Fruit fly (Drosophila melanogaster): ENCODE measurements around the gene CG32263.
A peak's percentile ranks its signal among the peaks of the same experiment; 100 is the strongest.

Gene CG32263

dm6 chr3L:3785002-3785661 lies 25.8 kb downstream of the CG32263 start:
- TF ChIP-seq Hr78 (GFP tag; optimal IDR thresholded peaks at IDR 0.05) (no peak), GATAd (GFP tag; optimal IDR thresholded peaks at IDR 0.05) (peak; percentile 81), br (GFP tag; optimal IDR thresholded peaks at IDR 0.05) (peak; percentile 98), HLH106 (tag; optimal IDR thresholded peaks at IDR 0.05) (peak; percentile 91), CrebA (GFP tag; optimal IDR thresholded peaks at IDR 0.05; ENCODE audit: borderline replicate concordance) (peak; percentile 92), Jra (GFP tag; optimal IDR thresholded peaks at IDR 0.05) (peak; percentile 90), h (GFP tag; optimal IDR thresholded peaks at IDR 0.05) (peak; percentile 99), psq (GFP tag; optimal IDR thresholded peaks at IDR 0.05) (peak; percentile 98), foxo (GFP tag; optimal IDR thresholded peaks at IDR 0.05) (peak; percentile 90 to 99), sage (GFP tag; optimal IDR thresholded peaks at IDR 0.05) (peak; percentile 94), Mio (GFP tag; optimal IDR thresholded peaks at IDR 0.05) (peak; percentile 92), CG9705 (GFP tag; optimal IDR thresholded peaks at IDR 0.05) (peak; percentile 46), Abd-B (GFP tag; optimal IDR thresholded peaks at IDR 0.05) (no peak), Hnf4 (GFP tag; optimal IDR thresholded peaks at IDR 0.05) (peak; percentile 98), Hr83 (GFP tag; optimal IDR thresholded peaks at IDR 0.05; ENCODE audit: poor library complexity, severe bottlenecking) (peak; percentile 74), Sp1 (GFP tag; optimal IDR thresholded peaks at IDR 0.05) (peak; percentile 94), usp (GFP tag; optimal IDR thresholded peaks at IDR 0.05) (no peak), ey (GFP tag; optimal IDR thresholded peaks at IDR 0.05) (peak; percentile 99), jim (GFP tag; optimal IDR thresholded peaks at IDR 0.05) (no peak), lola (GFP tag; optimal IDR thresholded peaks at IDR 0.05) (no peak), dsf (GFP tag; optimal IDR thresholded peaks at IDR 0.05; ENCODE audit: borderline replicate concordance) (peak; percentile 87), sv (GFP tag; optimal IDR thresholded peaks at IDR 0.05) (peak; percentile 87), fru (GFP tag; optimal IDR thresholded peaks at IDR 0.05) (peak; percentile 99), dmrt93B (GFP tag; optimal IDR thresholded peaks at IDR 0.05) (peak; percentile 88), CG32264 (GFP tag; optimal IDR thresholded peaks at IDR 0.05) (peak; percentile 99), woc (GFP tag; optimal IDR thresholded peaks at IDR 0.05) (peak; percentile 98), Myc (optimal IDR thresholded peaks at IDR 0.05) (no peak), Dfd (GFP tag; optimal IDR thresholded peaks at IDR 0.05) (peak; percentile 36), tai (GFP tag; optimal IDR thresholded peaks at IDR 0.05) (peak; percentile 92), Dif (GFP tag; optimal IDR thresholded peaks at IDR 0.05; ENCODE audit: partially characterized antibody) (no peak), rgr (GFP tag; optimal IDR thresholded peaks at IDR 0.05) (peak; percentile 99), Vsx2 (GFP tag; optimal IDR thresholded peaks at IDR 0.05; ENCODE audit: partially characterized antibody) (no peak), Rel (GFP tag; optimal IDR thresholded peaks at IDR 0.05) (peak; percentile 96), Rel (tag; optimal IDR thresholded peaks at IDR 0.05) (no peak), N (GFP tag; optimal IDR thresholded peaks at IDR 0.05) (no peak), OdsH (GFP tag; optimal IDR thresholded peaks at IDR 0.05) (peak; percentile 98), dl (GFP tag; optimal IDR thresholded peaks at IDR 0.05; ENCODE audit: insufficient read depth in 1 of 2, partially characterized antibody in 2 of 2) (no peak), brk (GFP tag; optimal IDR thresholded peaks at IDR 0.05) (peak; percentile 89), pan (optimal IDR thresholded peaks at IDR 0.05) (no peak)

- TF ChIP-seq dsf (GFP tag; optimal IDR thresholded peaks at IDR 0.05; ENCODE audit: borderline replicate concordance) (no peak), Mio (GFP tag; optimal IDR thresholded peaks at IDR 0.05) (no peak), usp (GFP tag; optimal IDR thresholded peaks at IDR 0.05) (no peak)
Observed at dm6 chr3L:3784001-3784400, 26.9 kb downstream of the CG32263 start.

dm6 chr3L:3783436-3783835 lies 27.5 kb downstream of the CG32263 start:
- TF ChIP-seq Rel (GFP tag; optimal IDR thresholded peaks at IDR 0.05) (no peak), Rel (tag; optimal IDR thresholded peaks at IDR 0.05) (no peak), pan (optimal IDR thresholded peaks at IDR 0.05) (no peak), CrebA (GFP tag; optimal IDR thresholded peaks at IDR 0.05; ENCODE audit: borderline replicate concordance) (no peak), dsf (GFP tag; optimal IDR thresholded peaks at IDR 0.05; ENCODE audit: borderline replicate concordance) (no peak), Dfd (GFP tag; optimal IDR thresholded peaks at IDR 0.05) (peak; percentile 12), dmrt93B (GFP tag; optimal IDR thresholded peaks at IDR 0.05) (no peak)

Data from whole organism, wandering third instar larva.